Worm (Caenorhabditis elegans) whole organism, young adult: ENCODE results near the gene D2063.1.

Source experiments
- Y53G8AR.9 ChIP-seq: fragments of 200-800 bp; sonication (Bioruptor generic); conservative IDR thresholded peaks from 2 replicates; pipeline ENCODE4 v1.3.6; 2022; ENCODE audit warnings: missing genetic modification reagents, missing genetic modification characterization, missing compliant biosample characterization
- ets-4 ChIP-seq: fragments of 200-800 bp; sonication (Bioruptor generic); optimal IDR thresholded peaks from 2 replicates; lab custom pipeline; 2018; ENCODE audit warnings: mild to moderate bottlenecking, missing genetic modification characterization, missing compliant biosample characterization

DNA sequence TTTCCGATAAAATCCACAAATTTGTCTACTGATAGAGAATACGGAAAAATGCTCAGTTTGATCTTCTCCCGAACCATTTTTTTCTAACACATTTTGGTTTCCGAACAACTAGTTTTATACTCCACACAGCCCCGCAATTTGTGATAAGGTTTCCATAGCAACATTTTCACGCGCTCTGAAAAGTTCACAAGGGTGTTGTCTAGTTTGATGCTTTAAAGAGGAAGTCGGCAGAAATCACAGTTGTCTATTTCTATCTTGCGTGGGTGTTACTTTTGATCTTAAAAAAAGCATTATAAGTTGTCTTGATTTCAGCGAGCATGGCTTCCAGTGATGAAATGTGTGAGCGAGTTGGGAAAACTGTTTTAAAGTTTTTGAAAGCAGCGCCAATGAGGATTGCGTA is 27.2 kb upstream of the D2063.1 start, which contains the start of gene ZC132.3:
- TF ChIP-seq Y53G8AR.9 (GFP tag; lab: Robert Waterston, UW), result no peak
- TF ChIP-seq ets-4 (GFP tag; lab: Kevin White, UChicago), result no peak
